Worm (Caenorhabditis elegans) whole organism, L1 larva: Measurements from ENCODE around the gene fbxl-2.

ENCODE experiments used
- C16A3.4 ChIP-seq: fragments of 150-350 bp; optimal IDR thresholded peaks from 2 replicates; lab custom pipeline; 2014; ENCODE audit warnings: missing biosample characterization, missing genetic modification characterization
- C34B4.2 ChIP-seq: sonication (generic microtip); optimal IDR thresholded peaks from 2 replicates; lab custom pipeline; 2017; ENCODE audit warnings: mild to moderate bottlenecking, missing genetic modification characterization, missing compliant biosample characterization
- aha-1 ChIP-seq: fragments of 150-350 bp; optimal IDR thresholded peaks from 2 replicates; lab custom pipeline; 2014; ENCODE audit warnings: missing biosample characterization, missing genetic modification characterization
- blmp-1 ChIP-seq: fragments of 150-350 bp; optimal IDR thresholded peaks from 2 replicates; lab custom pipeline; 2014; ENCODE audit warnings: missing biosample characterization, missing genetic modification characterization
- ceh-63 ChIP-seq: fragments of 200-800 bp; sonication (Bioruptor generic); optimal IDR thresholded peaks from 2 replicates; lab custom pipeline; 2018; ENCODE audit warnings: mild to moderate bottlenecking, missing genetic modification characterization, missing compliant biosample characterization
- ceh-82 ChIP-seq, 3 experiments: fragments of 150-350 bp in 1 of 3; sonication (generic microtip) in 2 of 3; optimal IDR thresholded peaks; 2 replicates each; lab custom pipeline; 2014 to 2017; ENCODE audit warnings: missing biosample characterization in 3 of 3, missing genetic modification characterization in 3 of 3
- ceh-88 ChIP-seq: fragments of 200-800 bp; sonication (Bioruptor generic); IDR thresholded peaks from 2 replicates; pipeline ENCODE4 v1.3.6; 2022; ENCODE audit warnings: missing genetic modification characterization, missing compliant biosample characterization
- ces-1 ChIP-seq: fragments of 150-350 bp; optimal IDR thresholded peaks from 2 replicates; lab custom pipeline; 2014; ENCODE audit warnings: missing biosample characterization, missing genetic modification reagents, missing genetic modification characterization
- dpl-1 ChIP-seq, 3 experiments: fragments of 150-350 bp in 2 of 3; sonication (generic microtip) in 1 of 3; optimal IDR thresholded peaks; 2 replicates each; lab custom pipeline; 2014 to 2017; ENCODE audit warnings: missing biosample characterization in 3 of 3, missing genetic modification characterization in 3 of 3, missing genetic modification reagents in 3 of 3
- dsc-1 ChIP-seq: sonication (generic microtip); optimal IDR thresholded peaks from 2 replicates; lab custom pipeline; 2016; ENCODE audit warnings: mild to moderate bottlenecking, missing genetic modification characterization, missing compliant biosample characterization
- efl-1 ChIP-seq, 4 experiments: fragments of 150-350 bp; optimal IDR thresholded peaks in 3 of 4; peaks in 1 of 4; 1 replicate in 1 of 4; 2 replicates in 3 of 4; lab custom pipeline; 2014; ENCODE audit warnings: missing biosample characterization in 2 of 4, missing genetic modification characterization in 2 of 4, missing genetic modification reagents in 2 of 4
- egl-27 ChIP-seq, 2 experiments: fragments of 150-350 bp in 1 of 2; sonication (generic microtip); optimal IDR thresholded peaks; 3 replicates each; lab custom pipeline; 2017 to 2018; ENCODE audit warnings: missing biosample characterization in 2 of 2, missing genetic modification characterization in 2 of 2, missing genetic modification reagents in 2 of 2
- elt-3 ChIP-seq, 6 experiments: fragments of 150-350 bp in 1 of 6; sonication (generic microtip); optimal IDR thresholded peaks; 2 replicates each; lab custom pipeline; 2017 to 2018; ENCODE audit warnings: missing biosample characterization in 6 of 6, missing genetic modification characterization in 6 of 6, inconsistent platforms in 1 of 6
- ets-5 ChIP-seq: fragments of 200-800 bp; sonication (Bioruptor generic); IDR thresholded peaks from 2 replicates; pipeline ENCODE4 v1.3.6; 2022; ENCODE audit warnings: missing genetic modification characterization, missing compliant biosample characterization
- fkh-8 ChIP-seq: sonication (generic microtip); optimal IDR thresholded peaks from 2 replicates; lab custom pipeline; 2016; ENCODE audit warnings: mild to moderate bottlenecking, missing genetic modification characterization, missing compliant biosample characterization
- fos-1 ChIP-seq: fragments of 150-350 bp; optimal IDR thresholded peaks from 2 replicates; lab custom pipeline; 2014; ENCODE audit warnings: missing biosample characterization, missing genetic modification characterization
- hlh-4 ChIP-seq: sonication (generic microtip); optimal IDR thresholded peaks from 2 replicates; lab custom pipeline; 2016; ENCODE audit warnings: mild to moderate bottlenecking, missing genetic modification characterization, missing compliant biosample characterization
- hpl-2 ChIP-seq: fragments of 150-350 bp; optimal IDR thresholded peaks from 2 replicates; lab custom pipeline; 2014; ENCODE audit warnings: missing biosample characterization, missing genetic modification reagents, missing genetic modification characterization
- lin-14 ChIP-seq: fragments of 200-800 bp; sonication (Bioruptor generic); optimal IDR thresholded peaks from 2 replicates; lab custom pipeline; 2018; ENCODE audit warnings: mild to moderate bottlenecking, missing genetic modification characterization, moderate library complexity, missing compliant biosample characterization
- lin-15B ChIP-seq: fragments of 150-350 bp; sonication (generic microtip); optimal IDR thresholded peaks from 3 replicates; lab custom pipeline; 2014; ENCODE audit warnings: missing biosample characterization, missing genetic modification characterization
- lsy-2 ChIP-seq, 2 experiments: fragments of 150-350 bp; optimal IDR thresholded peaks; 2 replicates each; lab custom pipeline; 2014; ENCODE audit warnings: missing biosample characterization in 2 of 2, missing genetic modification characterization in 2 of 2
- mab-9 ChIP-seq: fragments of 200-800 bp; sonication (Bioruptor generic); IDR thresholded peaks from 2 replicates; pipeline ENCODE4 v1.3.6; 2022; ENCODE audit warnings: missing genetic modification reagents, missing genetic modification characterization, missing compliant biosample characterization
- mdl-1 ChIP-seq, 2 experiments: fragments of 150-350 bp; optimal IDR thresholded peaks; 2 replicates each; lab custom pipeline; 2014 to 2017; ENCODE audit warnings: missing biosample characterization in 2 of 2, missing genetic modification characterization in 2 of 2, inconsistent platforms in 1 of 2
- mef-2 ChIP-seq: fragments of 150-350 bp; optimal IDR thresholded peaks from 2 replicates; lab custom pipeline; 2014; ENCODE audit warnings: missing biosample characterization, missing genetic modification characterization
- mep-1 ChIP-seq: fragments of 150-350 bp; optimal IDR thresholded peaks from 2 replicates; lab custom pipeline; 2014; ENCODE audit warnings: missing biosample characterization, missing genetic modification characterization
- nhr-12 ChIP-seq: sonication (generic microtip); optimal IDR thresholded peaks from 2 replicates; lab custom pipeline; 2017; ENCODE audit warnings: missing biosample characterization, missing genetic modification characterization
- nhr-20 ChIP-seq: sonication (generic microtip); optimal IDR thresholded peaks from 2 replicates; lab custom pipeline; 2016; ENCODE audit warnings: mild to moderate bottlenecking, missing genetic modification characterization, missing compliant biosample characterization
- nhr-237 ChIP-seq: fragments of 150-350 bp; optimal IDR thresholded peaks from 2 replicates; lab custom pipeline; 2014; ENCODE audit warnings: missing biosample characterization, missing genetic modification characterization
- nhr-85 ChIP-seq: sonication (generic microtip); peaks from one replicate; lab custom pipeline; 2016; ENCODE audit warnings: missing genetic modification characterization, inconsistent platforms, missing compliant biosample characterization
- nhr-90 ChIP-seq: sonication (generic microtip); optimal IDR thresholded peaks from 2 replicates; lab custom pipeline; 2016; ENCODE audit warnings: mild to moderate bottlenecking, missing genetic modification characterization, missing compliant biosample characterization; ENCODE audit not compliant: poor library complexity
- pax-3 ChIP-seq: fragments of 200-800 bp; sonication (Bioruptor generic); optimal IDR thresholded peaks from 2 replicates; lab custom pipeline; 2018; ENCODE audit warnings: mild to moderate bottlenecking, missing genetic modification characterization, moderate library complexity, missing compliant biosample characterization
- rnt-1 ChIP-seq: sonication (generic microtip); optimal IDR thresholded peaks from 2 replicates; lab custom pipeline; 2016; ENCODE audit warnings: mild to moderate bottlenecking, missing genetic modification characterization, moderate library complexity, missing compliant biosample characterization
- snu-23 ChIP-seq: sonication (generic microtip); optimal IDR thresholded peaks from 2 replicates; lab custom pipeline; 2016; ENCODE audit warnings: missing genetic modification characterization, missing compliant biosample characterization
- sox-4 ChIP-seq: sonication (generic microtip); optimal IDR thresholded peaks from 2 replicates; lab custom pipeline; 2016; ENCODE audit warnings: missing genetic modification characterization, missing compliant biosample characterization
- sptf-1 ChIP-seq: fragments of 150-350 bp; optimal IDR thresholded peaks from 2 replicates; lab custom pipeline; 2014; ENCODE audit warnings: missing biosample characterization, missing genetic modification characterization
- sup-37 ChIP-seq: fragments of 200-800 bp; sonication (Bioruptor generic); optimal IDR thresholded peaks from 2 replicates; lab custom pipeline; 2018; ENCODE audit warnings: mild to moderate bottlenecking, missing genetic modification characterization, missing compliant biosample characterization
- swsn-7 ChIP-seq: sonication (generic microtip); optimal IDR thresholded peaks from 2 replicates; lab custom pipeline; 2016; ENCODE audit warnings: missing genetic modification characterization, missing compliant biosample characterization
- tbx-2 ChIP-seq: sonication (generic microtip); optimal IDR thresholded peaks from 2 replicates; lab custom pipeline; 2016; ENCODE audit warnings: missing genetic modification characterization, missing compliant biosample characterization
- tlp-1 ChIP-seq: fragments of 150-350 bp; optimal IDR thresholded peaks from 2 replicates; lab custom pipeline; 2014; ENCODE audit warnings: missing biosample characterization, missing genetic modification characterization
- unc-30 ChIP-seq: sonication (generic microtip); optimal IDR thresholded peaks from 2 replicates; lab custom pipeline; 2017; ENCODE audit warnings: missing biosample characterization, missing genetic modification characterization
- unc-62 ChIP-seq: fragments of 150-350 bp; optimal IDR thresholded peaks from 2 replicates; lab custom pipeline; 2014; ENCODE audit warnings: missing biosample characterization, missing genetic modification reagents, missing genetic modification characterization
- unc-98 ChIP-seq: fragments of 200-800 bp; sonication (Bioruptor generic); IDR thresholded peaks from 2 replicates; pipeline ENCODE4 v1.3.6; 2022; ENCODE audit warnings: missing genetic modification characterization, missing compliant biosample characterization
- ztf-11 ChIP-seq, 2 experiments: sonication (generic microtip); optimal IDR thresholded peaks; 2 replicates each; lab custom pipeline; 2016 to 2017; ENCODE audit warnings: missing genetic modification characterization in 2 of 2, missing biosample characterization in 1 of 2, missing compliant biosample characterization in 1 of 2

Gene fbxl-2

DNA sequence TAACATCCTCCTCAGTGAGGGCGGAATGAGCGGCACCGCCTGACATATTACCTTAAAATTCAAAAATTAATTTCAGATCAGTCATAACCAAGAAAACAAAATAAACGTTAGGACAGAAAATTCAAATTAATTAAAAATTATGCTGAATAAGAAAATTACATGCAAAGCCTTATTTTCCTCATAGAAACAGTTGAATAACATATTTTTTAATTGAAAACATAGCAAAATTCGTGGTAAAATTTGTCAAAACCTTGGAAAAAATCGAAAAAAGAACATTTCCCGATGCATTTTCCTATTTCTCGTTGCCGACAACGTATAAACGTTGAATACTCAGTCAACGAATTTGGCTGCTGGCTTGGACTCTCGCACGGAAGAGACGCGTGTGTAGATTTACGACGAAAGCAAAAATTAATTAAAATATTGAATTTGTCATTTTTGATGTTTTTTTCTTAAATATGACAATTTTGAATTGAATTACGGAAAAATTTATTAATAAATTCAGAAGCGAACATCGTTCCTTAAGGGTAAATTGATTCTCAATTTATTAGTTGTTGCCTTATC, 3.0 kb upstream of the fbxl-2 start, which contains the start of the genes rps-0 and rbg-3 (continued):
- TF ChIP-seq rnt-1 (tag; lab: Kevin White, UChicago) (peak; percentile 92), dsc-1 (tag; lab: Kevin White, UChicago) (peak; percentile 92), mef-2 (tag; lab: Kevin White, UChicago) (peak; percentile 57), blmp-1 (tag; lab: Kevin White, UChicago) (peak; percentile 89), lin-15B (tag; lab: Kevin White, UChicago) (peak; percentile 92), dpl-1 (GFP tag; optimal IDR thresholded peaks at IDR 0.05; lab: Kevin White, UChicago) (peak; percentile 88 to 93 (median 93)), ceh-82 (tag; optimal IDR thresholded peaks at IDR 0.05; lab: Kevin White, UChicago) (peak; percentile 93 to 94 (median 93)), nhr-237 (tag; lab: Kevin White, UChicago) (peak; percentile 49), pax-3 (tag; lab: Kevin White, UChicago) (peak; percentile 75), egl-27 (tag; optimal IDR thresholded peaks at IDR 0.05; lab: Kevin White, UChicago) (no peak), mdl-1 (tag; optimal IDR thresholded peaks at IDR 0.05; lab: Kevin White, UChicago) (peak in 1 of 2 experiments; percentile 84), mab-9 (GFP tag; lab: Robert Waterston, UW) (peak; percentile 72), elt-3 (tag; optimal IDR thresholded peaks at IDR 0.05; lab: Kevin White, UChicago) (peak in 5 of 6 experiments; percentile 13 to 90 (median 75)), fkh-8 (tag; lab: Kevin White, UChicago) (peak; percentile 94), lin-14 (peak; percentile 95), swsn-7 (tag; lab: Kevin White, UChicago) (peak; percentile 92), ztf-11 (tag; optimal IDR thresholded peaks at IDR 0.05; lab: Kevin White, UChicago) (peak in 1 of 2 experiments; percentile 72), sox-4 (peak; percentile 64), aha-1 (tag; lab: Kevin White, UChicago) (peak; percentile 2), tbx-2 (tag; lab: Kevin White, UChicago) (peak; percentile 93), snu-23 (peak; percentile 96), mep-1 (tag; lab: Kevin White, UChicago) (peak; percentile 98), sup-37 (GFP tag; lab: Kevin White, UChicago) (peak; percentile 38), nhr-85 (tag; lab: Kevin White, UChicago) (peak; percentile 95), hlh-4 (tag; lab: Kevin White, UChicago) (no peak), sptf-1 (no peak), lsy-2 (tag; optimal IDR thresholded peaks at IDR 0.05; lab: Kevin White, UChicago) (peak; percentile 97), ets-5 (GFP tag; lab: Robert Waterston, UW) (no peak), ceh-63 (GFP tag; lab: Kevin White, UChicago) (no peak), tlp-1 (tag; lab: Kevin White, UChicago) (no peak), ceh-88 (GFP tag; lab: Robert Waterston, UW) (peak; percentile 64), C16A3.4 (tag; lab: Kevin White, UChicago) (peak; percentile 97), C34B4.2 (tag; lab: Kevin White, UChicago) (no peak), hpl-2 (peak; percentile 55), unc-62 (no peak), unc-30 (no peak), unc-98 (GFP tag; lab: Robert Waterston, UW) (no peak; the same call in 1 of the 2 replicates), nhr-90 (tag; lab: Kevin White, UChicago) (peak; percentile 89), nhr-20 (tag; lab: Kevin White, UChicago) (peak; percentile 91), ces-1 (GFP tag; lab: Kevin White, UChicago) (no peak)

DNA sequence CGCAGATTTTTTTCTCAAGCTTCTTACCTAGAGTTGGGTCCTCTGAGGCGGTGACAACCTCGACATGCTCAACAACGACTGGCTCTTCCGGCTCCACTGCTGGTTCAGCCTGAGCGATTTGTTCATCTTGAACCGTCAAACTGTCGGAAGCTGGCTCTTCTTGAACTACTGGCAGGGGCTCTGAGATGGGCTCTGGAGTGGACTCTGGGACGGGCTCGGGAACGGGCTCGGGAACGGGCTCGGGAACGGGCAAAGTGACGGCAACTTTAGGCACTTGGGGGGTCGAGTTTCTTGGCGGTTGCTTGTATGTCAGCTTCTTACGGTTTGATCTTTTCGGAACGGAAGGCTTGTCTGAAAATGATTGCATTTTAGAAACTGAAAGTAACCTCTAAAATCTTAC, 5.8 kb downstream of the fbxl-2 start:
- TF ChIP-seq fos-1 (tag; lab: Kevin White, UChicago) = no peak
- TF ChIP-seq blmp-1 (tag; lab: Kevin White, UChicago) = no peak
- TF ChIP-seq aha-1 (tag; lab: Kevin White, UChicago) = no peak
- TF ChIP-seq nhr-12 (tag; lab: Kevin White, UChicago) = no peak
- TF ChIP-seq efl-1 (optimal IDR thresholded peaks at IDR 0.05; lab: Kevin White, UChicago) = no peak
- peak in 1 of 2 experiments; percentile 25 for TF ChIP-seq efl-1 (GFP tag; optimal IDR thresholded peaks at IDR 0.05 in 1 of 2; lab: Kevin White, UChicago)
- no peak for TF ChIP-seq fkh-8 (tag; lab: Kevin White, UChicago)
